Worm (Caenorhabditis elegans): ENCODE measurements around the gene wdr-60.

DNA sequence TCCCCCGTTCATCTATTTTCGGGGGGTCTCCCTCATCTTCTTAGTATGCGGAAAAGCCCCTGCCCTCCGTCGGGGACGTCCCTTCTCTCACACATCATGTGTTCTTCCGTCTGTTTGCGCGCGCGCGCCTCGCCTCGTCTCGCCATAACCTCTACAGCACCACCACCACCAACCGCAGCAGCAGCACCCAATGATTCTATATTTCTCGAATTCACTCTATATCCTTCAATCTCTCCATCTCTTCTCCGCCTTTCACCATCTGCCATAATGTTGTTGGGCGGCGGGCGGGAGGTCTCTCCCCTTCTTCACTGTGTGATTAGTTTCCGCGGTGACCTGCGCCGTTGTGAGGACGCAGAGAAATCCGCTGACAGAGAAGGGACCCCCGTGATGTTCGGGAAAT is 39.7 kb upstream of the wdr-60 start:
- TF ChIP-seq ceh-48 (tag; optimal IDR thresholded peaks at IDR 0.05) (no peak), dmd-4 (tag; optimal IDR thresholded peaks at IDR 0.05; ENCODE audit: borderline replicate concordance) (peak; percentile 71), pag-3 (tag; optimal IDR thresholded peaks at IDR 0.05; ENCODE audit: borderline replicate concordance) (no peak), fkh-10 (GFP tag; optimal IDR thresholded peaks at IDR 0.05) (no peak), fkh-6 (tag; optimal IDR thresholded peaks at IDR 0.05) (no peak), nhr-232 (tag; optimal IDR thresholded peaks at IDR 0.05) (peak; percentile 9), nhr-11 (tag; optimal IDR thresholded peaks at IDR 0.05) (no peak), Y22D7AL.16 (tag; optimal IDR thresholded peaks at IDR 0.05) (no peak), C38D4.7 (GFP tag; optimal IDR thresholded peaks at IDR 0.05) (peak; percentile 18), ttx-3 (tag; optimal IDR thresholded peaks at IDR 0.05) (no peak)
